Fruit fly (Drosophila melanogaster) whole organism, embryonic: ENCODE results near the gene C901.

ENCODE experiments used
- Aef1 ChIP-seq: fragments of 200-800 bp; sonication (Bioruptor generic); IDR thresholded peaks from 3 replicates; pipeline ENCODE4 v1.3.6; 2022; ENCODE audit warnings: missing biosample characterization, missing genetic modification characterization
- Antp ChIP-seq: fragments of 200-800 bp; sonication (Bioruptor generic); optimal IDR thresholded peaks from 3 replicates; lab custom pipeline; 2016; ENCODE audit warnings: missing biosample characterization, missing genetic modification characterization
- Atf6 ChIP-seq: fragments of 200-800 bp; sonication (Bioruptor generic); IDR thresholded peaks from 2 replicates; pipeline ENCODE4 v1.3.6; 2022; ENCODE audit warnings: missing biosample characterization, missing genetic modification characterization
- CG11456 ChIP-seq: fragments of 200-800 bp; sonication (Bioruptor generic); IDR thresholded peaks from 3 replicates; pipeline ENCODE4 v1.3.6; 2022; ENCODE audit warnings: missing biosample characterization, missing genetic modification characterization
- CG12219 ChIP-seq: fragments of 200-800 bp; sonication (Bioruptor generic); optimal IDR thresholded peaks from 3 replicates; lab custom pipeline; 2018; ENCODE audit warnings: missing biosample characterization, mild to moderate bottlenecking, missing genetic modification characterization
- CG12744 ChIP-seq: fragments of 200-800 bp; sonication (Bioruptor generic); optimal IDR thresholded peaks from 2 replicates; lab custom pipeline; 2016; ENCODE audit warnings: missing biosample characterization, missing genetic modification characterization
- CG13296 ChIP-seq: fragments of 200-800 bp; sonication (Bioruptor generic); optimal IDR thresholded peaks from 3 replicates; lab custom pipeline; 2018; ENCODE audit warnings: missing biosample characterization, mild to moderate bottlenecking, missing genetic modification characterization
- CG14965 ChIP-seq: fragments of 200-800 bp; sonication (Bioruptor generic); optimal IDR thresholded peaks from 2 replicates; lab custom pipeline; 2016; ENCODE audit warnings: missing biosample characterization, missing genetic modification characterization, borderline replicate concordance
- CG15479 ChIP-seq: fragments of 200-800 bp; sonication (Bioruptor generic); optimal IDR thresholded peaks from 3 replicates; lab custom pipeline; 2019; ENCODE audit warnings: missing biosample characterization, mild to moderate bottlenecking, missing genetic modification characterization, moderate library complexity
- CG16779 ChIP-seq: fragments of 200-800 bp; sonication (Bioruptor generic); IDR thresholded peaks from 2 replicates; pipeline ENCODE4 v1.3.6; 2022; ENCODE audit warnings: missing biosample characterization, missing genetic modification characterization
- CG17359 ChIP-seq: fragments of 200-800 bp; sonication (Bioruptor generic); optimal IDR thresholded peaks from 3 replicates; lab custom pipeline; 2018; ENCODE audit warnings: missing biosample characterization, mild to moderate bottlenecking, missing genetic modification characterization, moderate library complexity
- CG2120 ChIP-seq: fragments of 200-800 bp; sonication (Bioruptor generic); optimal IDR thresholded peaks from 3 replicates; lab custom pipeline; 2016; ENCODE audit warnings: missing biosample characterization, missing genetic modification characterization
- CG2889 ChIP-seq: fragments of 200-800 bp; sonication (Bioruptor generic); IDR thresholded peaks from 3 replicates; pipeline ENCODE4 v1.3.6; 2022; ENCODE audit warnings: missing biosample characterization, missing genetic modification characterization
- CG31365 ChIP-seq: fragments of 200-800 bp; sonication (Bioruptor generic); optimal IDR thresholded peaks from 2 replicates; lab custom pipeline; 2018; ENCODE audit warnings: missing biosample characterization, mild to moderate bottlenecking, missing genetic modification characterization
- CG31388 ChIP-seq: fragments of 200-800 bp; sonication (Bioruptor generic); optimal IDR thresholded peaks from 2 replicates; lab custom pipeline; 2016; ENCODE audit warnings: missing biosample characterization, missing genetic modification characterization
- CG33557 ChIP-seq: fragments of 200-800 bp; sonication (Bioruptor generic); optimal IDR thresholded peaks from 2 replicates; lab custom pipeline; 2019; ENCODE audit warnings: missing biosample characterization, mild to moderate bottlenecking, missing genetic modification characterization, moderate library complexity
- CG5180 ChIP-seq: fragments of 200-800 bp; sonication (Bioruptor generic); optimal IDR thresholded peaks from 3 replicates; lab custom pipeline; 2017; ENCODE audit warnings: missing biosample characterization, missing genetic modification characterization, mild to moderate bottlenecking, moderate library complexity, missing genetic modification reagents
- CG5245 ChIP-seq: fragments of 200-800 bp; sonication (Bioruptor generic); optimal IDR thresholded peaks from 3 replicates; lab custom pipeline; 2016; ENCODE audit warnings: missing biosample characterization, missing genetic modification characterization
- CG6272 ChIP-seq: fragments of 200-800 bp; sonication (Bioruptor generic); IDR thresholded peaks from 2 replicates; pipeline ENCODE4 v1.3.6; 2022; ENCODE audit warnings: missing biosample characterization, missing genetic modification characterization
- CG8359 ChIP-seq: fragments of 200-800 bp; sonication (Bioruptor generic); optimal IDR thresholded peaks from 2 replicates; lab custom pipeline; 2017; ENCODE audit warnings: missing biosample characterization, mild to moderate bottlenecking, missing genetic modification characterization, borderline replicate concordance
- Dek ChIP-seq: fragments of 200-800 bp; sonication (Bioruptor generic); optimal IDR thresholded peaks from 3 replicates; lab custom pipeline; 2019; ENCODE audit warnings: missing biosample characterization, mild to moderate bottlenecking, missing genetic modification characterization, moderate library complexity
- E2f1 ChIP-seq: fragments of 200-800 bp; sonication (Bioruptor generic); IDR thresholded peaks from 2 replicates; pipeline ENCODE4 v1.3.6; 2022; ENCODE audit warnings: missing biosample characterization, missing genetic modification characterization
- GATAe ChIP-seq: fragments of 200-800 bp; sonication (Bioruptor generic); conservative IDR thresholded peaks from 2 replicates; pipeline ENCODE4 v1.3.6; 2022; ENCODE audit warnings: missing biosample characterization, missing genetic modification characterization
- H2.0 ChIP-seq: fragments of 200-800 bp; sonication (Bioruptor generic); IDR thresholded peaks from 2 replicates; pipeline ENCODE4 v1.3.6; 2022; ENCODE audit warnings: missing biosample characterization, missing genetic modification characterization
- Hmr ChIP-seq: fragments of 200-800 bp; sonication (Bioruptor generic); optimal IDR thresholded peaks from 3 replicates; lab custom pipeline; 2017; ENCODE audit warnings: mild to moderate bottlenecking, missing biosample characterization, missing genetic modification reagents, missing genetic modification characterization
- MESR4 ChIP-seq: fragments of 200-800 bp; sonication (Bioruptor generic); optimal IDR thresholded peaks from 2 replicates; lab custom pipeline; 2018; ENCODE audit warnings: missing biosample characterization, mild to moderate bottlenecking, missing genetic modification characterization, moderate library complexity
- NfI ChIP-seq: fragments of 200-800 bp; sonication (Bioruptor generic); optimal IDR thresholded peaks from 3 replicates; lab custom pipeline; 2018; ENCODE audit warnings: missing biosample characterization, mild to moderate bottlenecking, missing genetic modification characterization, moderate library complexity
- Opbp ChIP-seq: fragments of 200-800 bp; sonication (Bioruptor generic); IDR thresholded peaks from 3 replicates; pipeline ENCODE4 v1.3.6; 2022; ENCODE audit warnings: missing biosample characterization, missing genetic modification characterization; ENCODE audit not compliant: partially characterized antibody
- Ptx1 ChIP-seq: fragments of 200-800 bp; sonication (Bioruptor generic); IDR thresholded peaks from 2 replicates; pipeline ENCODE4 v1.3.6; 2022; ENCODE audit warnings: missing biosample characterization, missing genetic modification characterization
- Trl ChIP-seq, 3 experiments: fragments of >200 bp in 2 of 3; fragments of 200-800 bp in 1 of 3; sonication (Bioruptor generic) in 1 of 3; optimal IDR thresholded peaks; 2 replicates in 1 of 3; 3 replicates in 2 of 3; lab custom pipeline; 2016 to 2017; ENCODE audit warnings: missing biosample characterization in 1 of 3, missing genetic modification characterization in 1 of 3
- ab ChIP-seq: fragments of 200-800 bp; sonication (Bioruptor generic); optimal IDR thresholded peaks from 2 replicates; lab custom pipeline; 2016; ENCODE audit warnings: missing biosample characterization, missing genetic modification characterization
- aop ChIP-seq: fragments of 200-800 bp; sonication (Bioruptor generic); IDR thresholded peaks from 2 replicates; pipeline ENCODE4 v1.3.6; 2022; ENCODE audit warnings: missing biosample characterization, missing genetic modification characterization
- ara ChIP-seq: fragments of 200-800 bp; sonication (Bioruptor generic); IDR thresholded peaks from 2 replicates; pipeline ENCODE4 v1.3.6; 2022; ENCODE audit warnings: missing biosample characterization, missing genetic modification characterization
- az2 ChIP-seq: fragments of 200-800 bp; sonication (Bioruptor generic); optimal IDR thresholded peaks from 3 replicates; lab custom pipeline; 2016; ENCODE audit warnings: missing biosample characterization, missing genetic modification characterization
- caup ChIP-seq: fragments of 200-800 bp; sonication (Bioruptor generic); optimal IDR thresholded peaks from 3 replicates; lab custom pipeline; 2017; ENCODE audit warnings: missing biosample characterization, mild to moderate bottlenecking, missing genetic modification characterization, moderate library complexity; ENCODE audit not compliant: severe bottlenecking
- dmrt99B ChIP-seq: fragments of 200-800 bp; sonication (Bioruptor generic); optimal IDR thresholded peaks from 2 replicates; lab custom pipeline; 2018; ENCODE audit warnings: missing biosample characterization, mild to moderate bottlenecking, missing genetic modification characterization, moderate library complexity
- ind ChIP-seq: fragments of 200-800 bp; sonication (Bioruptor generic); optimal IDR thresholded peaks from 3 replicates; lab custom pipeline; 2016; ENCODE audit warnings: missing biosample characterization, missing genetic modification characterization
- jigr1 ChIP-seq: fragments of 200-800 bp; sonication (Bioruptor generic); IDR thresholded peaks from 3 replicates; pipeline ENCODE4 v1.3.6; 2022; ENCODE audit warnings: missing biosample characterization, missing genetic modification characterization
- ken ChIP-seq: fragments of 200-800 bp; sonication (Bioruptor generic); IDR thresholded peaks from 3 replicates; pipeline ENCODE4 v1.3.6; 2022; ENCODE audit warnings: missing biosample characterization, missing genetic modification characterization
- mld ChIP-seq: fragments of 200-800 bp; sonication (Bioruptor generic); IDR thresholded peaks from 3 replicates; pipeline ENCODE4 v1.3.6; 2022; ENCODE audit warnings: missing biosample characterization, missing genetic modification characterization; ENCODE audit not compliant: partially characterized antibody
- nom ChIP-seq: fragments of 200-800 bp; sonication (Bioruptor generic); optimal IDR thresholded peaks from 2 replicates; lab custom pipeline; 2017; ENCODE audit warnings: missing biosample characterization, missing genetic modification characterization, mild to moderate bottlenecking, moderate library complexity, missing genetic modification reagents
- org-1 ChIP-seq: fragments of 200-800 bp; sonication (Bioruptor generic); optimal IDR thresholded peaks from 2 replicates; lab custom pipeline; 2017; ENCODE audit warnings: missing biosample characterization, missing genetic modification characterization
- p53 ChIP-seq: fragments of 200-800 bp; sonication (Bioruptor generic); optimal IDR thresholded peaks from 2 replicates; lab custom pipeline; 2016; ENCODE audit warnings: missing biosample characterization, missing genetic modification characterization
- pnt ChIP-seq: fragments of 200-800 bp; sonication (Bioruptor generic); optimal IDR thresholded peaks from 3 replicates; lab custom pipeline; 2016; ENCODE audit warnings: missing biosample characterization, missing genetic modification characterization
- rib ChIP-seq: fragments of 200-800 bp; sonication (Bioruptor generic); IDR thresholded peaks from 2 replicates; pipeline ENCODE4 v1.3.6; 2022; ENCODE audit warnings: missing biosample characterization, missing genetic modification characterization
- salm ChIP-seq: fragments of 200-800 bp; sonication (Bioruptor generic); optimal IDR thresholded peaks from 2 replicates; lab custom pipeline; 2018; ENCODE audit warnings: missing biosample characterization, mild to moderate bottlenecking, missing genetic modification characterization
- sd ChIP-seq: fragments of 200-800 bp; sonication (Bioruptor generic); optimal IDR thresholded peaks from 3 replicates; lab custom pipeline; 2018; ENCODE audit warnings: missing biosample characterization, mild to moderate bottlenecking, missing genetic modification characterization, moderate library complexity
- slou ChIP-seq: fragments of 200-800 bp; sonication (Bioruptor generic); optimal IDR thresholded peaks from 3 replicates; lab custom pipeline; 2016; ENCODE audit warnings: missing biosample characterization, missing genetic modification characterization
- slp2 ChIP-seq: fragments of 200-800 bp; sonication (Bioruptor generic); optimal IDR thresholded peaks from 2 replicates; lab custom pipeline; 2016; ENCODE audit warnings: missing biosample characterization, missing genetic modification characterization
- tin ChIP-seq: fragments of 200-800 bp; sonication (Bioruptor generic); optimal IDR thresholded peaks from 3 replicates; lab custom pipeline; 2016; ENCODE audit warnings: missing biosample characterization, missing genetic modification characterization

C901 gene

dm6 chrX:10936599-10936998, 30.3 kb downstream of the C901 start (continued):
- peak; percentile 80 for TF ChIP-seq Atf6 (GFP tag; lab: Robert Waterston, UW)
- TF ChIP-seq slp2, result peak; percentile 78
- TF ChIP-seq CG8359 (GFP tag; lab: Kevin White, UChicago), result peak; percentile 42
- peak; percentile 42 for TF ChIP-seq CG14965
- TF ChIP-seq slou (GFP tag; lab: Kevin White, UChicago), result no peak
- peak; percentile 67; the same call in 1 of the 2 replicates for TF ChIP-seq rib (GFP tag; lab: Robert Waterston, UW)
- TF ChIP-seq salm (tag; lab: Kevin White, UChicago), result peak; percentile 83
- TF ChIP-seq CG12219 (GFP tag; lab: Kevin White, UChicago), result peak; percentile 82
- TF ChIP-seq CG12744 (GFP tag; lab: Kevin White, UChicago), result peak; percentile 64
- peak; percentile 86 for TF ChIP-seq Aef1 (GFP tag; lab: Robert Waterston, UW)
- peak; percentile 52; the same call in 1 of the 3 replicates for TF ChIP-seq CG2889 (GFP tag; lab: Robert Waterston, UW)
- TF ChIP-seq MESR4 (GFP tag; lab: Kevin White, UChicago), result no peak
- peak; percentile 81 for TF ChIP-seq E2f1 (GFP tag; lab: Robert Waterston, UW)
- peak; percentile 38 for TF ChIP-seq CG31388 (GFP tag; lab: Kevin White, UChicago)
- no peak for TF ChIP-seq ab
- TF ChIP-seq GATAe (GFP tag; lab: Robert Waterston, UW), result no peak
- TF ChIP-seq jigr1 (GFP tag; lab: Robert Waterston, UW), result peak; percentile 21; the same call in 1 of the 3 replicates
- peak; percentile 79 for TF ChIP-seq tin (GFP tag; lab: Kevin White, UChicago)
- peak; percentile 74 for TF ChIP-seq Hmr (GFP tag; lab: Kevin White, UChicago)
- TF ChIP-seq CG15479 (GFP tag; lab: Kevin White, UChicago), result no peak
- peak; percentile 77 for TF ChIP-seq CG5180 (GFP tag; lab: Kevin White, UChicago)
- peak; percentile 66 for TF ChIP-seq CG6272
- TF ChIP-seq CG2120 (GFP tag; lab: Kevin White, UChicago), result peak; percentile 80
- TF ChIP-seq CG33557 (GFP tag; lab: Kevin White, UChicago), result peak; percentile 49
- peak; percentile 92 for TF ChIP-seq CG17359 (tag; lab: Kevin White, UChicago)
- TF ChIP-seq CG5245 (GFP tag; lab: Kevin White, UChicago), result peak; percentile 73
- peak; percentile 89 for TF ChIP-seq H2.0 (GFP tag; lab: Robert Waterston, UW)
- no peak for TF ChIP-seq Opbp (GFP tag; lab: Robert Waterston, UW)
- no peak for TF ChIP-seq mld (GFP tag; lab: Robert Waterston, UW)
- TF ChIP-seq Antp (GFP tag; lab: Kevin White, UChicago), result peak; percentile 73
- peak; percentile 39 for TF ChIP-seq p53 (GFP tag; lab: Kevin White, UChicago)
- TF ChIP-seq ken (GFP tag; lab: Robert Waterston, UW), result peak; percentile 83
- TF ChIP-seq NfI (GFP tag; lab: Kevin White, UChicago), result peak; percentile 86
- TF ChIP-seq org-1 (GFP tag; lab: Kevin White, UChicago), result peak; percentile 70
- TF ChIP-seq nom, result peak; percentile 88
- peak; percentile 81 for TF ChIP-seq CG11456 (GFP tag; lab: Robert Waterston, UW)
- peak; percentile 84 for TF ChIP-seq ind
- TF ChIP-seq ara (GFP tag; lab: Robert Waterston, UW), result peak; percentile 61; the same call in 1 of the 2 replicates
- TF ChIP-seq aop (GFP tag; lab: Robert Waterston, UW), result peak; percentile 52; the same call in 1 of the 2 replicates
- TF ChIP-seq dmrt99B (tag; lab: Kevin White, UChicago), result peak; percentile 93
- TF ChIP-seq CG13296, result peak; percentile 88
- TF ChIP-seq Ptx1, result peak; percentile 86
- TF ChIP-seq pnt, result peak; percentile 83
- TF ChIP-seq caup, result peak; percentile 82
- TF ChIP-seq az2 (GFP tag; lab: Kevin White, UChicago), result peak; percentile 79
- TF ChIP-seq Trl (optimal IDR thresholded peaks at IDR 0.05; lab: Kevin White, UChicago), result no peak
- TF ChIP-seq Trl (GFP tag; optimal IDR thresholded peaks at IDR 0.05; lab: Kevin White, UChicago), result peak; percentile 83
- TF ChIP-seq sd, result peak; percentile 98
- peak; percentile 84 for TF ChIP-seq Dek (tag; lab: Kevin White, UChicago)
- peak; percentile 50; the same call in 1 of the 2 replicates for TF ChIP-seq CG16779
- TF ChIP-seq CG31365 (tag; lab: Kevin White, UChicago), result peak; percentile 63
